Worm (Caenorhabditis elegans) whole organism, early embryonic: Measurements from ENCODE around the gene C14A4.9.

Experiments used
- B0310.2 ChIP-seq: sonication (generic microtip); optimal IDR thresholded peaks from 2 replicates; lab custom pipeline; 2016; ENCODE audit warnings: mild to moderate bottlenecking, missing genetic modification characterization, missing compliant biosample characterization
- F13C5.2 ChIP-seq: sonication (generic microtip); optimal IDR thresholded peaks from 2 replicates; lab custom pipeline; 2017; ENCODE audit warnings: mild to moderate bottlenecking, missing genetic modification characterization, inconsistent platforms, missing compliant biosample characterization
- aly-1 ChIP-seq: sonication (generic microtip); optimal IDR thresholded peaks from 2 replicates; lab custom pipeline; 2016; ENCODE audit warnings: missing genetic modification characterization, missing compliant biosample characterization
- ama-1 ChIP-seq: fragments of 150-350 bp; optimal IDR thresholded peaks from 2 replicates; lab custom pipeline; 2014
- ceh-13 ChIP-seq: fragments of 200-800 bp; sonication (Bioruptor generic); optimal IDR thresholded peaks from 2 replicates; lab custom pipeline; 2018; ENCODE audit warnings: mild to moderate bottlenecking, missing genetic modification characterization, missing compliant biosample characterization
- ceh-36 ChIP-seq: sonication (generic microtip); optimal IDR thresholded peaks from 2 replicates; lab custom pipeline; 2016; ENCODE audit warnings: missing genetic modification characterization, inconsistent platforms, missing compliant biosample characterization
- ets-7 ChIP-seq: sonication (generic microtip); optimal IDR thresholded peaks from 2 replicates; lab custom pipeline; 2016; ENCODE audit warnings: missing genotype, missing genetic modification characterization, missing compliant biosample characterization
- flt-1 ChIP-seq: fragments of 200-800 bp; sonication (Bioruptor generic); IDR thresholded peaks from 2 replicates; pipeline ENCODE4 v1.3.6; 2022; ENCODE audit warnings: missing genetic modification characterization, missing compliant biosample characterization
- hmbx-1 ChIP-seq: sonication (generic microtip); optimal IDR thresholded peaks from 2 replicates; lab custom pipeline; 2016; ENCODE audit warnings: mild to moderate bottlenecking, missing genetic modification characterization, missing compliant biosample characterization
- hmg-4 ChIP-seq: fragments of 200-800 bp; sonication (Bioruptor generic); optimal IDR thresholded peaks from 2 replicates; lab custom pipeline; 2018; ENCODE audit warnings: mild to moderate bottlenecking, missing genetic modification characterization, missing compliant biosample characterization
- hnd-1 ChIP-seq: sonication (generic microtip); optimal IDR thresholded peaks from 2 replicates; lab custom pipeline; 2016; ENCODE audit warnings: missing genetic modification characterization, missing compliant biosample characterization
- pes-1 ChIP-seq: fragments of 200-800 bp; sonication (Bioruptor generic); IDR thresholded peaks from 2 replicates; pipeline ENCODE4 v1.3.6; 2022; ENCODE audit warnings: missing genetic modification reagents, missing genetic modification characterization, missing compliant biosample characterization
- scrt-1 ChIP-seq: fragments of 200-800 bp; sonication (Bioruptor generic); IDR thresholded peaks from 2 replicates; pipeline ENCODE4 v1.3.6; 2022; ENCODE audit warnings: missing genetic modification characterization, missing compliant biosample characterization
- sea-1 ChIP-seq: fragments of 200-800 bp; sonication (Bioruptor generic); conservative IDR thresholded peaks from 2 replicates; pipeline ENCODE4 v1.3.6; 2022; ENCODE audit warnings: missing genetic modification characterization, missing compliant biosample characterization
- tbx-11 ChIP-seq: fragments of 200-800 bp; sonication (Bioruptor generic); IDR thresholded peaks from 2 replicates; pipeline ENCODE4 v1.3.6; 2022; ENCODE audit warnings: missing genetic modification characterization, missing compliant biosample characterization
- tbx-37 ChIP-seq: fragments of 200-800 bp; sonication (Bioruptor generic); conservative IDR thresholded peaks from 2 replicates; pipeline ENCODE4 v1.3.6; 2022; ENCODE audit warnings: missing genetic modification reagents, missing genetic modification characterization, missing compliant biosample characterization
- tra-4 ChIP-seq: sonication (generic microtip); optimal IDR thresholded peaks from 2 replicates; lab custom pipeline; 2017; ENCODE audit warnings: missing genetic modification characterization, missing compliant biosample characterization

C14A4.9 gene

ce11 chrII:10598970-10599369 lies at the start of gene C14A4.9:
TSS of gene C14A4.9 (plus strand) at chrII:10599337.
- no peak for TF ChIP-seq aly-1 (tag; lab: Kevin White, UChicago)
- TF ChIP-seq F13C5.2 (tag; lab: Kevin White, UChicago), result no peak
- no peak for TF ChIP-seq B0310.2 (tag; lab: Kevin White, UChicago)
- no peak for TF ChIP-seq ceh-36 (tag; lab: Kevin White, UChicago)
- TF ChIP-seq scrt-1, result no peak
- no peak for TF ChIP-seq pes-1
- TF ChIP-seq flt-1 (GFP tag; lab: Robert Waterston, UW), result no peak
- no peak for TF ChIP-seq ets-7 (tag; lab: Kevin White, UChicago)
- no peak for TF ChIP-seq ama-1 (lab: Kevin White, UChicago)

ce11 chrII:10550173-10550572 lies 49.0 kb upstream of the C14A4.9 start:
- TF ChIP-seq sea-1 (GFP tag; lab: Robert Waterston, UW) (no peak), tbx-37 (GFP tag; lab: Robert Waterston, UW) (no peak), ceh-36 (tag; lab: Kevin White, UChicago) (no peak), pes-1 (no peak), aly-1 (tag; lab: Kevin White, UChicago) (no peak), hnd-1 (tag; lab: Kevin White, UChicago) (no peak), ets-7 (tag; lab: Kevin White, UChicago) (no peak), hmbx-1 (tag; lab: Kevin White, UChicago) (no peak), ama-1 (lab: Kevin White, UChicago) (no peak)

ce11 chrII:10550872-10551647 lies 48.1 kb upstream of the C14A4.9 start:
- TF ChIP-seq aly-1 (tag; lab: Kevin White, UChicago) (no peak), ceh-36 (tag; lab: Kevin White, UChicago) (no peak), F13C5.2 (tag; lab: Kevin White, UChicago) (no peak), tra-4 (tag; lab: Kevin White, UChicago) (no peak), hmg-4 (no peak), sea-1 (GFP tag; lab: Robert Waterston, UW) (no peak), pes-1 (no peak), hnd-1 (tag; lab: Kevin White, UChicago) (no peak), ets-7 (tag; lab: Kevin White, UChicago) (no peak), ceh-13 (no peak)

ce11 chrII:10551985-10552736 lies 47.0 kb upstream of the C14A4.9 start:
- TF ChIP-seq scrt-1, result no peak
- no peak for TF ChIP-seq hmbx-1 (tag; lab: Kevin White, UChicago)
- no peak for TF ChIP-seq B0310.2 (tag; lab: Kevin White, UChicago)
- no peak for TF ChIP-seq ceh-36 (tag; lab: Kevin White, UChicago)
- no peak for TF ChIP-seq hnd-1 (tag; lab: Kevin White, UChicago)
- no peak for TF ChIP-seq aly-1 (tag; lab: Kevin White, UChicago)
- no peak for TF ChIP-seq flt-1 (GFP tag; lab: Robert Waterston, UW)
- no peak for TF ChIP-seq ceh-13
- no peak for TF ChIP-seq ama-1 (lab: Kevin White, UChicago)
- TF ChIP-seq hmg-4, result no peak
- TF ChIP-seq ets-7 (tag; lab: Kevin White, UChicago), result no peak
- TF ChIP-seq pes-1, result no peak
- no peak for TF ChIP-seq tbx-11 (GFP tag; lab: Robert Waterston, UW)
- TF ChIP-seq tra-4 (tag; lab: Kevin White, UChicago), result no peak
- no peak for TF ChIP-seq F13C5.2 (tag; lab: Kevin White, UChicago)
- TF ChIP-seq tbx-37 (GFP tag; lab: Robert Waterston, UW), result no peak
- no peak for TF ChIP-seq sea-1 (GFP tag; lab: Robert Waterston, UW)

- TF ChIP-seq tbx-11 (GFP tag; lab: Robert Waterston, UW) (no peak), ets-7 (tag; lab: Kevin White, UChicago) (no peak), ceh-36 (tag; lab: Kevin White, UChicago) (no peak), hnd-1 (tag; lab: Kevin White, UChicago) (no peak), hmbx-1 (tag; lab: Kevin White, UChicago) (no peak), scrt-1 (no peak), hmg-4 (no peak), sea-1 (GFP tag; lab: Robert Waterston, UW) (no peak), B0310.2 (tag; lab: Kevin White, UChicago) (no peak), F13C5.2 (tag; lab: Kevin White, UChicago) (no peak)
These were observed 45.6 kb upstream of the C14A4.9 start for ce11 chrII:10553377-10554045.

- no peak for TF ChIP-seq flt-1 (GFP tag; lab: Robert Waterston, UW)
- no peak for TF ChIP-seq ceh-36 (tag; lab: Kevin White, UChicago)
- no peak for TF ChIP-seq ama-1 (lab: Kevin White, UChicago)
- no peak for TF ChIP-seq scrt-1
- TF ChIP-seq hmg-4, result no peak
- TF ChIP-seq B0310.2 (tag; lab: Kevin White, UChicago), result no peak
- no peak for TF ChIP-seq tbx-11 (GFP tag; lab: Robert Waterston, UW)
- no peak for TF ChIP-seq ets-7 (tag; lab: Kevin White, UChicago)
- TF ChIP-seq pes-1, result no peak
- no peak for TF ChIP-seq aly-1 (tag; lab: Kevin White, UChicago)
- no peak for TF ChIP-seq tra-4 (tag; lab: Kevin White, UChicago)
- no peak for TF ChIP-seq ceh-13
- no peak for TF ChIP-seq hnd-1 (tag; lab: Kevin White, UChicago)
- TF ChIP-seq F13C5.2 (tag; lab: Kevin White, UChicago), result no peak
- no peak for TF ChIP-seq hmbx-1 (tag; lab: Kevin White, UChicago)
- no peak for TF ChIP-seq tbx-37 (GFP tag; lab: Robert Waterston, UW)
- no peak for TF ChIP-seq sea-1 (GFP tag; lab: Robert Waterston, UW)
These were observed 45.1 kb upstream of the C14A4.9 start for ce11 chrII:10554046-10554399.
